Fruit fly (Drosophila melanogaster): ENCODE data around the gene ppk14.

Gene ppk14

DNA sequence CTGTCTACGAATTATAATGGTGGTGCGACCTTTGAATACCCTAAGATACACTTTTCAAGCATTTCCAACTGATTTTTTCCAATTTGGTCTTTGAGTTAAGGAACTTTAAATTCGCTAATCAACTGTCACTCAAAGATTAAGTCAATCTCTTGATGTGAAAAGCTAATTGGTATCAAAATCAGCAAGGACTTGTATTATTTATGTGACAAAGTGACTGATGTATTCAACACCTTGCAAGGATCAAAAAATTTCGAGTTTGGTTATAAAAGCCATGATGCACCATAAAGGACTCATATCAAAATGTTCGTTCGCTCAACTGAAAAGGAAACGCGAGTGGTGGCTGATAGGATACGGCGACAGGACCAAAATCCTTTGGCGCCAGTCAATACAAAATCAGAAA, at the start of gene ppk14:
Gene ppk14, plus strand, starts transcription at position 301 of the 400 bp plus-strand sequence.
- TF ChIP-seq ttk (optimal IDR thresholded peaks at IDR 0.05) (no peak), insv (optimal IDR thresholded peaks at IDR 0.05) (no peak), Sin3A (optimal IDR thresholded peaks at IDR 0.05) (no peak), Myc (optimal IDR thresholded peaks at IDR 0.05) (no peak), psq (optimal IDR thresholded peaks at IDR 0.05) (no peak), h (optimal IDR thresholded peaks at IDR 0.05) (no peak)

DNA sequence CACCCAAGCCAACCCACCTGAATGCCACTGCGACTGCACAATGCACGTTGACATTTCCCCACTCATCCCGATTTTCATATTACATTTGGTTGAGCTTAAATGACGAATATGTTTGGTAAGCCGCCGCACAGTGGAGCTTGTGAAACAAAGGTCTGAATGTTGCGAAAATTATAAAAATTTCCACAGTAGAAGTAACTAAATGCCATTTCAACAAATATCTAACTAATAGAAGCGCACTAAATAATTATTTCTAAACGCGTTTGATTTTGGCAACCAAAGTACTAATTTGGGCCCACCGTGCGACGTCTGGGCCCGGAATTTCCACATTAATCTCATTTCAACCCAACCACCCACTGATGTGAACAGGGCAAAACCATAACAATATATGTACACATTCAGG, 47.9 kb upstream of the ppk14 start:
- TF ChIP-seq Sin3A (optimal IDR thresholded peaks at IDR 0.05): no peak
- TF ChIP-seq ttk (optimal IDR thresholded peaks at IDR 0.05): no peak
- TF ChIP-seq insv (optimal IDR thresholded peaks at IDR 0.05): no peak
- TF ChIP-seq h (optimal IDR thresholded peaks at IDR 0.05): no peak

DNA sequence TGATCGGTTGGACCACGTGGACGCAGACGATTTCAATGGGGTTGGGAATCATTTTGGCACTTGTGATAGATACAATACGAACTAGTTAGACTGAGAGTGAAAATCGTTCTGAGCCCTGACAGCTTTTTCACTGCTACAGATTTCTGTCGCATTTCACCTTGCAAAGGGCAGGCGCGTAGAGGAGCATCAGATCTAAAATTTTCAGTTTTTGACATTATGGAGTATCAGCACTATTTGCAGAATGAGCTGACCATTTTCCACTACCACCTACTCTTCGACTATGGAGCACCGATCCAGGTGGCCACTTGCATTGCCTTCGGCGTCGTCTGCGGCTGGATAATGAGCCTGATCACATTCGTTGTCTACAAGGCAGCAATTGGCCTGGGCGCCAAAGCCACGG, 46.1 kb upstream of the ppk14 start, which contains the start of the genes CG43922 and CG13984:
Gene CG43922, minus strand, starts transcription at position 101 of the 400 bp plus-strand sequence.
Gene CG13984, plus strand, starts transcription at position 169 of the 400 bp plus-strand sequence.
- TF ChIP-seq Myc (optimal IDR thresholded peaks at IDR 0.05) (no peak), Sin3A (optimal IDR thresholded peaks at IDR 0.05) (no peak), ttk (optimal IDR thresholded peaks at IDR 0.05) (no peak), psq (optimal IDR thresholded peaks at IDR 0.05) (no peak), h (optimal IDR thresholded peaks at IDR 0.05) (no peak), insv (optimal IDR thresholded peaks at IDR 0.05) (no peak)

DNA sequence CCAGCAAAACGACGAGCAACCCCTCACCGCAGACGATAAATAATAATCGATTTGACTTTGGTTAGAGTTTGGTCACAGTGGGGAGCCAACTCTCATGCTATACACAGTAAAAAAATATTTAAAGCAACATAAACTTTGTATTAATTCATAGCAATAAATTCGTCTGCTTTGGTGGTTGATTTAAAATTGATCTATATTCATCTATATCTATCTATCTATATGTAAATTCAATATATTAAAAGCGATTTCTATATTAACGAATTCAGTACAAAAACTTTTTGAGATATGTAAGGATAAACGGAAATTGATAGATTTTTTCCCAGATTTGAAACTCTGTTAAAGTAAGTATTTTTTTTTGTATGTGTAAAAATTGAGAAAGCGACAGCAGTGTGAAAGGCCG, 44.9 kb upstream of the ppk14 start:
- TF ChIP-seq psq (optimal IDR thresholded peaks at IDR 0.05): no peak
- TF ChIP-seq h (optimal IDR thresholded peaks at IDR 0.05): no peak
- no peak for TF ChIP-seq ttk (optimal IDR thresholded peaks at IDR 0.05)
- TF ChIP-seq insv (optimal IDR thresholded peaks at IDR 0.05): no peak
- TF ChIP-seq Sin3A (optimal IDR thresholded peaks at IDR 0.05): no peak
- no peak for TF ChIP-seq Myc (optimal IDR thresholded peaks at IDR 0.05)

DNA sequence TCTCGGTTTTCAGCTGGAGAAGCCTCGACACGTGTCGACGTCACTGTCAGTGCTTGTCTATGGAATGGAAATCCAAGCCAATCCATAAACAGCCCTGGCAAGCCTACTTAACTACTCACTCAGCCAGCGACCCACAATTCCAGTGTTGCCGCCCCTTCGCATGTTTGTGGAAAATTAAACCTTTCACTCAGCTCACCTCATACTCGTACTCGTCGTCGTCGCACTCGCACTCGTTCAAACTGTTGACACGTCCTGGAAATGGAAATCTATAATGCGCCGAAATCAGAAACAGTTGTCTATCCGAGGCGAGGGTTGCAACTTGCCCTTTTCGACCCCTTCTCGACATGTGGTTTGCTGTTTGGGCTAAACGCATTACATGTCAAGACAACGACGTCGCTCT, 35.7 kb upstream of the ppk14 start:
- TF ChIP-seq psq (optimal IDR thresholded peaks at IDR 0.05): no peak
- TF ChIP-seq h (optimal IDR thresholded peaks at IDR 0.05): no peak
- TF ChIP-seq Sin3A (optimal IDR thresholded peaks at IDR 0.05): no peak
- no peak for TF ChIP-seq Myc (optimal IDR thresholded peaks at IDR 0.05)
- no peak for TF ChIP-seq ttk (optimal IDR thresholded peaks at IDR 0.05)
- TF ChIP-seq insv (optimal IDR thresholded peaks at IDR 0.05): no peak

DNA sequence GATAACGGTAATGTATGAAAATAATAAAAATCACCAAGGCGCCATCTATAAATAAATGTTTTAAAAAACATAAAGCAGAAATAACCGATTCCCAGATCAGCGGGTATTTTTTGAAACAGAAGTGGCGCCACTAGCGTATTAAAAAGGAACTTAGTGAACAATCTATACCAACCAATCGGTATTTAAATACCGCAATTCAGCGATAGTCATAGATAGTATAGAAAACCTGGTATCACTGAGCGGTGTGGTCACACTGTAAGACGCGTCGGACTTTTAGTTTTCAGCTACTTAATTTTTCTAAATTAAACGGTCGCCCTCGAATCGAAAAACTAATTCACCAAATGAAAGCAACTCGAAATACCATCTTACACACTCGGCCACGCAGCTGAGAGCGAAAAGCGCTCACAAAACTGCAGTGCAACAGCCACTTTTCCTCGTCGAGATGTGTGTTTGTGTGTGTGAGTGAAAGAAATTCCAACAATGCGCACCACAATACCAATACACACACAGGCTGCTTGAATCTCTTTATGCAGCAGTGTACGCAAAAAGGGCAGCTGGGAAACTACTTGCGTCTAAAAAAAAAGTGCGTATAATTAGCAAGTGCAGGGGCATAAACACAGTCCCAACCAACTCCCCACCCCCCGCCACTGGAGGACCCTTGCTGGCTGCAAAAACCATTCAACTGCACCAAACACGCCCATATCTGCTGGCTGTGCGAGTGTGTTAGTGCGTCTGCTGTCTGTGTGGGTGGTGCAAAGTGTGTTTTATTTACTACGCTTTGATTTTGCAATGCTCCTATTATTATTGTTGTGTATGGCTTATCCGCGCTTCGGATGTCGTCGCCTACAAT, 31.0 kb upstream of the ppk14 start, which contains the start of gene PDZ-GEF:
Gene PDZ-GEF, plus strand, starts transcription at position 232 of the 850 bp plus-strand sequence.
- TF ChIP-seq ttk (optimal IDR thresholded peaks at IDR 0.05) (no peak), Sin3A (optimal IDR thresholded peaks at IDR 0.05) (no peak), insv (optimal IDR thresholded peaks at IDR 0.05) (no peak), h (optimal IDR thresholded peaks at IDR 0.05) (no peak), psq (optimal IDR thresholded peaks at IDR 0.05) (no peak), Myc (optimal IDR thresholded peaks at IDR 0.05) (no peak)

DNA sequence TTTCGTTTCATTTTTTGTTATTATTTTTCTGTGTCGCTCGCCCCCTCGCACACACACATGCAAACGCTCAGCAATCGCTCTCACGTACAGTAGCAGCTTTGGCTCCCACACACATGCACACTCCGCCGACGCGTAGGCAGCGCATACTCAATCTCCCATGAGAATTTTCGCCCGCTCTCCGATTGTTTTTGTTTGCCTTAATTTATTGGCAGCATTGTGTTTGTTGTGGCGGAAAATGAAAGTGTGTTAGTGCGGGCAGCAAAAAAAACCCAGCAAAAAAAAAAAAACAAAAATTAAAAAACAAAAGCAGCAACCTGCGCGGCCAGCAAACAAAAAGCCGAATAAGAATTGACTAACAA, 30.4 kb upstream of the ppk14 start:
- TF ChIP-seq h (optimal IDR thresholded peaks at IDR 0.05) (no peak), insv (optimal IDR thresholded peaks at IDR 0.05) (no peak), ttk (optimal IDR thresholded peaks at IDR 0.05) (no peak), Myc (optimal IDR thresholded peaks at IDR 0.05) (no peak), psq (optimal IDR thresholded peaks at IDR 0.05) (no peak), Sin3A (optimal IDR thresholded peaks at IDR 0.05) (no peak)

DNA sequence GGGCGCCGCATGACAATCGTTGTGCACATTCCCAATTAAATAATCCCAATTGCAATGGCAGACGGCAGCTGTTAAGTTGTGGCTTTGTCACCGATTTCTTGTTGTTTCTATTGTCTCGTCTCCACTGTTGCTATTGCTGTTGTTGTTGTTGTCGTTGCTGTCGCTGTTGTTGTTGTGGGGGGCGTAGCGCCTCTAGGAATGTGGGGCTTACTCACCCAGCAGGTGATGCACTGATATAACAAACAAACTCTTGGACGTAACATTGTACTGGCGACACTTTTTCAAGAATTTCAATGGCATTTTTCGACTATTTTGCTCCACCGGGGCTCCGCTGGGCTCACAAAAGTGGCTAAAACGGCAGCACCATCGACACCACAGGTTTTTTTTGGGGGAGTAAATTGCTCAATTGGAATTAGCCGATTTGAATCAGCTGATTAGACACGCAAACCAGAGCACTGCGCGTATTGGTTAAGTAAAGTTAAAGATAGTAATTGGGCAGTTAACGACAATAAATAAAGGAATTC, 16.9 kb upstream of the ppk14 start:
- TF ChIP-seq insv (optimal IDR thresholded peaks at IDR 0.05) (no peak), ttk (optimal IDR thresholded peaks at IDR 0.05) (no peak)

DNA sequence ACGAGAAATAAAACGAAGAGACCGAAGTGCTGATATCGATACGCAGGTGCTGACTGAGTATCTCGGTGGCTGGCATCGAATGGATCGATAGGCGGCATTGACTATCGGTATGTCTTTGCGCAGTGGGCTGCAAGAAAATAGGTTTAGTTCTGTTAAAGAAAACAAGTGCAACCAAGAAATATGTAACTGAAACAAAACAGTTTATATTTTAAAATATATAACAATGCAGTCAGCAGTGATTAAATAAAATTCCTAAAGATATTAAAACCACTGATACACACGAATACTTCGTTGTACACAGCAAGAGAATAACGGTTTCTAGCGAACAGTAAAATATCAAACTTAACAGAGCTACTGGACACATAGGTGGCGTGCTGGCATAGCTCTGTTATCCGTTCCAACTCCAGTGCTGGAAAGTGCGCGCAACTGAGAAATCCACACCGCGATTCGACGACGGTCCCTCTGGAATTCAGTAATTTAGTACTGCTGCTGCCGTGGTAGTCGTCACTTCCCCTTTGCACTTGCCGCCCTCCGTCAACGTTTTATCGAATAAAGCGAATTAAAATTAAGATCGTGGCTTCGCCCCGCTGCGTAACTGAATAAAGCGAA, 16.3 kb upstream of the ppk14 start, which contains the start of the genes Pez and Cpr:
Gene Pez, minus strand, starts transcription at position 305 of the 609 bp plus-strand sequence.
Gene Cpr, plus strand, starts transcription at position 470 of the 609 bp plus-strand sequence.
- TF ChIP-seq ttk (optimal IDR thresholded peaks at IDR 0.05) (no peak), Myc (optimal IDR thresholded peaks at IDR 0.05) (no peak), Sin3A (optimal IDR thresholded peaks at IDR 0.05) (no peak), psq (optimal IDR thresholded peaks at IDR 0.05) (no peak), insv (optimal IDR thresholded peaks at IDR 0.05) (no peak)

DNA sequence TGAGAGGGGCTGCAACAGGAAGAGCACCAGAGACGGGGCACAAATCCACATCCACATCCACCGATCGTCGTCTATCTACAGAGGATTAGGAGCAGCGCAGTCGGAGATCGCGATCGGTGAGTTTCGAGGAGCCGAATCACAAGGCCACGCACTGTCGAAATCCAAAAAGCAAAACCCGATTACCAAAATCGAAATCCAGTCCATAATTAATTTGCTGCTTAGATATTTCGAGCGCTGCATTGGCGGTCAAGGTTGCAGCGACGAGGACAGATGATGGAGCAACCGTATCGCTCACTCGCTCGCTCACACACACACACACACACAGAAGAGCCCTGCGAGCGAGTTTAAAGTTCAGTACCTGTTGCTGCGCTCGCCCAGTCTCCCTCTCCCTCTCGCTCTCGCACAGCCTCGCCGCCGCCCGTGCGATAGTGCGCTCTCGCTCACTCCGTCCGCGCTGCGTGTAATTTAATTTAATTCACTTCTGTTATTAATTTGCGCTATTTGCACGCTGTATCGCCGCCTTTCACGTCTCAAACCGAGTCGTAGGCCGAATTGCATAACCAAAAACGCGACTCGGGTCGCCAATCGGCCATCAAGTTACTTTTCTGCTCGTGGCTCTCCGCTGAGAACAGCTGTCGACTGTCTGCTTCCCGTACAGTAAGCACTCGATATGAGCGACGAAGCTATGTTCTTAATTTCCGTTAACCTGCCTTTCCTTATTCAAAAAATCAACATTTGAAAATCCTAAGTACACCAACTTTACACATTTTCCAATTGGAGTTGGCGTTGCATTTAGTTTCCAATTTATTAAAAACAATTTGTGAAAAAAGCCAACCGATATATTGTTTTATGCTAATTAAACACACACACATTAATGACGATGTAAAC, 15.5 kb upstream of the ppk14 start:
- TF ChIP-seq h (optimal IDR thresholded peaks at IDR 0.05) (no peak), Myc (optimal IDR thresholded peaks at IDR 0.05) (no peak), ttk (optimal IDR thresholded peaks at IDR 0.05) (no peak), insv (optimal IDR thresholded peaks at IDR 0.05) (no peak), psq (optimal IDR thresholded peaks at IDR 0.05) (no peak), Sin3A (optimal IDR thresholded peaks at IDR 0.05) (no peak)

DNA sequence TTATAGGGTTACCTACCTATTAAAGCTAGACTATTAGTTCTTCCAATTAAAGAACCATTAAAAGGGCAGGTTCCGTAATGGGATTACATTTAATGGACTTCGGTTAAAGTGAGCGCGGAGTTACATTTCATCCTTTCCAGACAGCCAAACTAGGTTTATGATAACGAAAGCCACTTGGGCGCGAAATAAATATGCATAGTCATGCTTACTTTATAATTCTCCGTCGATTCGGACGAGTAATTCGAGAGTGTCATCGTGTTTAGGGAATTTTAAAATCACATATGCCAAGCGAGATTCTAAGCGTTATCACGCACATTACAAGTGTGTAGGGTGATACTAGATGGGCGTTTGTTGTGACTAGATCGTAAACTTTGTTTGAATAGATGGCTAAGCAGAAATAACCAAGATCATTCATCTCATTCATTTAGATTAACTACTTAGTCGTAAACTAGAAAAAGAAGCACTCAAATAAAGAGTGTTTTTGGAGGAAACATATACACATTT, 14.5 kb upstream of the ppk14 start:
- TF ChIP-seq insv (optimal IDR thresholded peaks at IDR 0.05) (no peak), h (optimal IDR thresholded peaks at IDR 0.05) (no peak), psq (optimal IDR thresholded peaks at IDR 0.05) (no peak), Myc (optimal IDR thresholded peaks at IDR 0.05) (no peak), ttk (optimal IDR thresholded peaks at IDR 0.05) (no peak), Sin3A (optimal IDR thresholded peaks at IDR 0.05) (no peak)

Data from Kc167 (cell line).